Worm (Caenorhabditis elegans) whole organism, late embryonic: ENCODE measurements around the gene ddl-1.

Experiments
- C08G9.2 ChIP-seq: sonication (generic microtip); optimal IDR thresholded peaks from 2 replicates; lab custom pipeline; 2016; ENCODE audit warnings: mild to moderate bottlenecking, missing genetic modification characterization, moderate library complexity, missing compliant biosample characterization
- C38D4.7 ChIP-seq: fragments of 200-800 bp; sonication (Bioruptor generic); optimal IDR thresholded peaks from 2 replicates; lab custom pipeline; 2018; ENCODE audit warnings: mild to moderate bottlenecking, missing genetic modification characterization, moderate library complexity, missing compliant biosample characterization
- K02D7.2 ChIP-seq: sonication (generic microtip); optimal IDR thresholded peaks from 2 replicates; lab custom pipeline; 2017; ENCODE audit warnings: mild to moderate bottlenecking, missing genetic modification characterization, missing compliant biosample characterization
- K09A11.1 ChIP-seq: sonication (generic microtip); optimal IDR thresholded peaks from 2 replicates; lab custom pipeline; 2017; ENCODE audit warnings: antibody characterized with exemption, mild to moderate bottlenecking, missing genetic modification characterization, missing compliant biosample characterization; ENCODE audit not compliant: insufficient read depth
- T23F11.4 ChIP-seq: fragments of 200-800 bp; sonication (Bioruptor generic); optimal IDR thresholded peaks from 2 replicates; lab custom pipeline; 2018; ENCODE audit warnings: mild to moderate bottlenecking, missing genetic modification characterization, missing compliant biosample characterization
- ahr-1 ChIP-seq: sonication (generic microtip); optimal IDR thresholded peaks from 2 replicates; lab custom pipeline; 2016; ENCODE audit warnings: missing genetic modification characterization, missing compliant biosample characterization
- ama-1 ChIP-seq: fragments of 150-350 bp; optimal IDR thresholded peaks from 2 replicates; lab custom pipeline; 2014
- ceh-14 ChIP-seq: sonication (generic microtip); optimal IDR thresholded peaks from 2 replicates; lab custom pipeline; 2016; ENCODE audit warnings: missing genotype, missing genetic modification characterization, missing compliant biosample characterization
- ceh-18 ChIP-seq: sonication (generic microtip); optimal IDR thresholded peaks from 2 replicates; lab custom pipeline; 2016; ENCODE audit warnings: missing genetic modification characterization, missing compliant biosample characterization
- ceh-2 ChIP-seq: sonication (generic microtip); optimal IDR thresholded peaks from 2 replicates; lab custom pipeline; 2016; ENCODE audit warnings: missing genotype, missing genetic modification characterization, missing compliant biosample characterization
- ceh-30 ChIP-seq: fragments of 150-350 bp; optimal IDR thresholded peaks from 2 replicates; lab custom pipeline; 2014; ENCODE audit warnings: missing biosample characterization, missing genetic modification characterization
- ceh-31 ChIP-seq: sonication (generic microtip); optimal IDR thresholded peaks from 2 replicates; lab custom pipeline; 2016; ENCODE audit warnings: missing genetic modification characterization, missing compliant biosample characterization
- ceh-34 ChIP-seq: sonication (generic microtip); optimal IDR thresholded peaks from 2 replicates; lab custom pipeline; 2016; ENCODE audit warnings: mild to moderate bottlenecking, missing genetic modification characterization, missing compliant biosample characterization
- ceh-6 ChIP-seq: fragments of 200-800 bp; sonication (Bioruptor generic); optimal IDR thresholded peaks from 2 replicates; lab custom pipeline; 2018; ENCODE audit warnings: mild to moderate bottlenecking, missing genetic modification characterization, missing compliant biosample characterization
- dve-1 ChIP-seq: sonication (generic microtip); optimal IDR thresholded peaks from 2 replicates; lab custom pipeline; 2017; ENCODE audit warnings: antibody characterized with exemption, mild to moderate bottlenecking, missing genetic modification characterization, missing compliant biosample characterization
- elt-4 ChIP-seq: sonication (generic microtip); optimal IDR thresholded peaks from 2 replicates; lab custom pipeline; 2016; ENCODE audit warnings: missing genetic modification characterization, missing compliant biosample characterization
- eyg-1 ChIP-seq: sonication (generic microtip); optimal IDR thresholded peaks from 2 replicates; lab custom pipeline; 2016; ENCODE audit warnings: missing genotype, missing genetic modification characterization, missing compliant biosample characterization
- fax-1 ChIP-seq: sonication (generic microtip); optimal IDR thresholded peaks from 2 replicates; lab custom pipeline; 2016; ENCODE audit warnings: missing genotype, missing genetic modification characterization, missing compliant biosample characterization
- fkh-6 ChIP-seq: sonication (generic microtip); optimal IDR thresholded peaks from 2 replicates; lab custom pipeline; 2016; ENCODE audit warnings: missing genetic modification characterization, missing compliant biosample characterization
- hlh-13 ChIP-seq: fragments of 200-800 bp; sonication (Bioruptor generic); optimal IDR thresholded peaks from 2 replicates; lab custom pipeline; 2018; ENCODE audit warnings: mild to moderate bottlenecking, missing genetic modification characterization, missing compliant biosample characterization
- hlh-15 ChIP-seq: sonication (generic microtip); optimal IDR thresholded peaks from 2 replicates; lab custom pipeline; 2016; ENCODE audit warnings: missing genetic modification characterization, missing compliant biosample characterization
- hlh-30 ChIP-seq: sonication (generic microtip); optimal IDR thresholded peaks from 2 replicates; lab custom pipeline; 2017; ENCODE audit warnings: antibody characterized with exemption, missing genetic modification characterization, missing compliant biosample characterization; ENCODE audit not compliant: insufficient read depth
- lim-6 ChIP-seq: sonication (generic microtip); optimal IDR thresholded peaks from 2 replicates; lab custom pipeline; 2016; ENCODE audit warnings: missing genetic modification characterization, missing compliant biosample characterization
- madf-2 ChIP-seq: sonication (generic microtip); optimal IDR thresholded peaks from 2 replicates; lab custom pipeline; 2017; ENCODE audit warnings: missing genetic modification characterization, missing compliant biosample characterization
- nfya-1 ChIP-seq: sonication (generic microtip); optimal IDR thresholded peaks from 2 replicates; lab custom pipeline; 2017; ENCODE audit warnings: missing genetic modification characterization, mild to moderate bottlenecking, missing compliant biosample characterization, antibody characterized with exemption, moderate library complexity
- nhr-11 ChIP-seq: fragments of 150-350 bp; optimal IDR thresholded peaks from 2 replicates; lab custom pipeline; 2014; ENCODE audit warnings: missing biosample characterization, missing genetic modification characterization
- nhr-232 ChIP-seq: sonication (generic microtip); optimal IDR thresholded peaks from 2 replicates; lab custom pipeline; 2016; ENCODE audit warnings: missing genetic modification characterization, missing compliant biosample characterization
- pag-3 ChIP-seq: sonication (generic microtip); optimal IDR thresholded peaks from 2 replicates; lab custom pipeline; 2016; ENCODE audit warnings: missing compliant biosample characterization, missing genetic modification characterization, borderline replicate concordance
- pat-9 ChIP-seq: fragments of 200-800 bp; sonication (Bioruptor generic); optimal IDR thresholded peaks from 2 replicates; lab custom pipeline; 2018; ENCODE audit warnings: mild to moderate bottlenecking, missing genetic modification characterization, moderate library complexity, missing compliant biosample characterization
- pax-1 ChIP-seq: fragments of 150-350 bp; optimal IDR thresholded peaks from 2 replicates; lab custom pipeline; 2014; ENCODE audit warnings: missing biosample characterization, missing genetic modification characterization
- pha-2 ChIP-seq: sonication (generic microtip); optimal IDR thresholded peaks from 2 replicates; lab custom pipeline; 2017; ENCODE audit warnings: mild to moderate bottlenecking, missing genetic modification characterization, missing compliant biosample characterization
- pha-4 ChIP-seq: fragments of 150-350 bp; optimal IDR thresholded peaks from 2 replicates; lab custom pipeline; 2018; ENCODE audit warnings: missing biosample characterization, missing genetic modification reagents, missing genetic modification characterization
- sox-2 ChIP-seq: fragments of 200-800 bp; sonication (Bioruptor generic); IDR thresholded peaks from 2 replicates; pipeline ENCODE4 v1.3.6; 2022; ENCODE audit warnings: missing genetic modification reagents, missing genetic modification characterization, missing compliant biosample characterization
- syd-9 ChIP-seq: sonication (generic microtip); optimal IDR thresholded peaks from 2 replicates; lab custom pipeline; 2016; ENCODE audit warnings: mild to moderate bottlenecking, missing genetic modification characterization, moderate library complexity, missing compliant biosample characterization
- tbx-2 ChIP-seq: sonication (generic microtip); optimal IDR thresholded peaks from 2 replicates; lab custom pipeline; 2016; ENCODE audit warnings: missing genetic modification characterization, missing compliant biosample characterization
- tbx-7 ChIP-seq: sonication (generic microtip); optimal IDR thresholded peaks from 2 replicates; lab custom pipeline; 2016; ENCODE audit warnings: missing genotype, missing genetic modification characterization, missing compliant biosample characterization
- ttx-3 ChIP-seq: sonication (generic microtip); optimal IDR thresholded peaks from 2 replicates; lab custom pipeline; 2016; ENCODE audit warnings: missing genetic modification reagents, missing genetic modification characterization, missing compliant biosample characterization
- unc-3 ChIP-seq, 2 experiments: fragments of 200-800 bp in 1 of 2; sonication (Bioruptor generic) in 1 of 2; sonication (generic microtip) in 1 of 2; conservative IDR thresholded peaks in 1 of 2; optimal IDR thresholded peaks in 1 of 2; 2 replicates each; pipeline versions ENCODE4 v1.3.6 to Lab custom; 2016 to 2022; ENCODE audit warnings: missing compliant biosample characterization in 2 of 2, missing genetic modification characterization in 2 of 2, missing genetic modification reagents in 1 of 2
- unc-42 ChIP-seq: sonication (generic microtip); optimal IDR thresholded peaks from 2 replicates; lab custom pipeline; 2016; ENCODE audit warnings: missing genotype, missing genetic modification characterization, missing compliant biosample characterization
- unc-55 ChIP-seq: sonication (generic microtip); optimal IDR thresholded peaks from 2 replicates; lab custom pipeline; 2017; ENCODE audit warnings: missing biosample characterization, missing genetic modification reagents, missing genetic modification characterization
- unc-86 ChIP-seq: sonication (generic microtip); optimal IDR thresholded peaks from 2 replicates; lab custom pipeline; 2016; ENCODE audit warnings: missing genetic modification characterization, missing compliant biosample characterization
- zip-5 ChIP-seq: sonication (generic microtip); optimal IDR thresholded peaks from 2 replicates; lab custom pipeline; 2016; ENCODE audit warnings: missing genetic modification characterization, missing compliant biosample characterization
- ztf-16 ChIP-seq: sonication (generic microtip); optimal IDR thresholded peaks from 2 replicates; lab custom pipeline; 2017; ENCODE audit warnings: missing genetic modification characterization, missing compliant biosample characterization

Gene ddl-1

DNA sequence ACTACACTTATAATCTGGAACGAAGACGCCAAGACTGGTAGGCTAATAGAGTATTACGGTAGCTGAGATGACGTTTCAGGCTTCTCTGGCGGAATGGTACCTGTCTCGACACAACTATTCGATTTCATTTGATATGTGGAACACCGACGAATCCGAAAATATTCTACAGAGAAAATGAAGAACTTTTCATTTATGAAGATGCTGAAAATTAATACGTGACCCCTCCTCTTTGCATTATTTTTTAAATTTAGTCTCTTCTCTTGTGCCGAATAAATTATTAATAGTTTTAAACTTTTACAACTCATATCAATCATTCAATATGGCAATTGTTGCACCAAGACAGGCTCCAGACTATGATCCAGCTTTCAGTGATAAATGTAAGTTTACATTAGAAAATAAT is 17.8 kb upstream of the ddl-1 start, which contains the start of gene C25H3.16:
Gene C25H3.16 (plus strand): TSS at position 301 of the 400 bp plus-strand sequence.
- no peak for TF ChIP-seq lim-6 (tag; lab: Kevin White, UChicago)
- TF ChIP-seq ttx-3 (tag; lab: Kevin White, UChicago) = no peak
- no peak for TF ChIP-seq fax-1 (tag; lab: Kevin White, UChicago)
- TF ChIP-seq hlh-13 (GFP tag; lab: Kevin White, UChicago) = no peak
- no peak for TF ChIP-seq elt-4 (tag; lab: Kevin White, UChicago)
- TF ChIP-seq C08G9.2 = no peak
- TF ChIP-seq C38D4.7 (GFP tag; lab: Kevin White, UChicago) = no peak
- TF ChIP-seq pha-2 (tag; lab: Kevin White, UChicago) = no peak
- no peak for TF ChIP-seq madf-2 (tag; lab: Kevin White, UChicago)
- TF ChIP-seq ceh-34 (tag; lab: Kevin White, UChicago) = no peak
- TF ChIP-seq ceh-14 (tag; lab: Kevin White, UChicago) = no peak
- TF ChIP-seq pat-9 = no peak
- no peak for TF ChIP-seq eyg-1 (tag; lab: Kevin White, UChicago)
- TF ChIP-seq, all 69 proteins: peak for 0

ce11 chrII:5665029-5665428 is 16.9 kb upstream of the ddl-1 start, which contains the start of gene C25H3.15:
Gene C25H3.15 (plus strand): TSS chrII:5665329.
- TF ChIP-seq ceh-30 (tag; lab: Kevin White, UChicago) (no peak), hlh-15 (tag; lab: Kevin White, UChicago) (no peak), ztf-16 (tag; lab: Kevin White, UChicago) (no peak), pat-9 (no peak), ahr-1 (tag; lab: Kevin White, UChicago) (no peak), unc-55 (no peak), zip-5 (tag; lab: Kevin White, UChicago) (no peak), ceh-6 (GFP tag; lab: Kevin White, UChicago) (no peak), hlh-30 (tag; lab: Kevin White, UChicago) (no peak), K02D7.2 (tag; lab: Kevin White, UChicago) (no peak), nhr-232 (no peak), lim-6 (tag; lab: Kevin White, UChicago) (no peak), unc-86 (tag; lab: Kevin White, UChicago) (no peak), ceh-31 (tag; lab: Kevin White, UChicago) (no peak), tbx-7 (tag; lab: Kevin White, UChicago) (no peak), ceh-2 (tag; lab: Kevin White, UChicago) (no peak), fkh-6 (tag; lab: Kevin White, UChicago) (no peak)
- TF ChIP-seq, all 69 proteins: peak for 0

ce11 chrII:5663180-5663791 is 15.1 kb upstream of the ddl-1 start:
- peak; percentile 12 for TF ChIP-seq unc-42
- no peak for TF ChIP-seq nfya-1 (tag; lab: Kevin White, UChicago)
- no peak for TF ChIP-seq unc-3 (GFP tag; conservative IDR thresholded peaks at IDR 0.05; lab: Robert Waterston, UW)
- no peak for TF ChIP-seq unc-3 (tag; optimal IDR thresholded peaks at IDR 0.05; lab: Kevin White, UChicago)
- peak; percentile 10 for TF ChIP-seq ceh-14 (tag; lab: Kevin White, UChicago)

ce11 chrII:5661735-5662177 is 13.6 kb upstream of the ddl-1 start:
- TF ChIP-seq hlh-15 (tag; lab: Kevin White, UChicago) (no peak), ahr-1 (tag; lab: Kevin White, UChicago) (peak; percentile 55), pag-3 (tag; lab: Kevin White, UChicago) (no peak), hlh-13 (GFP tag; lab: Kevin White, UChicago) (peak; percentile 45), tbx-2 (tag; lab: Kevin White, UChicago) (peak; percentile 85), dve-1 (peak; percentile 90), pax-1 (tag; lab: Kevin White, UChicago) (peak; percentile 5), K09A11.1 (peak; percentile 60), ceh-18 (tag; lab: Kevin White, UChicago) (peak; percentile 90), T23F11.4 (GFP tag; lab: Kevin White, UChicago) (peak; percentile 87), pat-9 (peak; percentile 85), syd-9 (tag; lab: Kevin White, UChicago) (peak; percentile 44), K02D7.2 (tag; lab: Kevin White, UChicago) (peak; percentile 75), ceh-2 (tag; lab: Kevin White, UChicago) (peak; percentile 54), pha-2 (tag; lab: Kevin White, UChicago) (no peak), unc-42 (peak; percentile 36), ama-1 (lab: Kevin White, UChicago) (peak; percentile 98), madf-2 (tag; lab: Kevin White, UChicago) (peak; percentile 75), C08G9.2 (peak; percentile 76), zip-5 (tag; lab: Kevin White, UChicago) (no peak), nhr-11 (tag; lab: Kevin White, UChicago) (peak; percentile 38), sox-2 (GFP tag; lab: Robert Waterston, UW) (peak; percentile 52; the same call in 1 of the 2 replicates), pha-4 (tag; lab: Kevin White, UChicago) (no peak), ceh-6 (GFP tag; lab: Kevin White, UChicago) (peak; percentile 56)
